Worm (Caenorhabditis elegans): ENCODE results near the gene tin-9.2.

The tin-9.2 gene

ce11 chrIV:13110876-13111275 lies 12.1 kb downstream of the tin-9.2 start:
- TF ChIP-seq unc-62 (GFP tag; optimal IDR thresholded peaks at IDR 0.05), result no peak

- no peak for TF ChIP-seq unc-62 (GFP tag; optimal IDR thresholded peaks at IDR 0.05)
These were observed 14.2 kb downstream of the tin-9.2 start, which contains the start of gene best-2 for ce11 chrIV:13112982-13113381. Gene best-2 (minus strand): TSS chrIV:13113082.

ce11 chrIV:13116679-13117078 lies 17.9 kb downstream of the tin-9.2 start:
- no peak for TF ChIP-seq unc-62 (GFP tag; optimal IDR thresholded peaks at IDR 0.05)

ce11 chrIV:13118794-13119193 lies 20.0 kb downstream of the tin-9.2 start, which contains the start of gene unc-30:
Gene unc-30 (plus strand): TSS chrIV:13118977.
- no peak for TF ChIP-seq unc-62 (GFP tag; optimal IDR thresholded peaks at IDR 0.05)

ce11 chrIV:13121396-13121795 lies 22.6 kb downstream of the tin-9.2 start:
- TF ChIP-seq unc-62 (GFP tag; optimal IDR thresholded peaks at IDR 0.05), result no peak

- TF ChIP-seq unc-62 (GFP tag; optimal IDR thresholded peaks at IDR 0.05), result no peak
These were observed 27.2 kb downstream of the tin-9.2 start for ce11 chrIV:13125999-13126398.

ce11 chrIV:13127720-13128119 lies 28.9 kb downstream of the tin-9.2 start:
- no peak for TF ChIP-seq unc-62 (GFP tag; optimal IDR thresholded peaks at IDR 0.05)

ce11 chrIV:13142254-13142653 lies 43.5 kb downstream of the tin-9.2 start, which contains the start of gene spe-43:
Gene spe-43 (minus strand): TSS chrIV:13142354.
- no peak for TF ChIP-seq unc-62 (GFP tag; optimal IDR thresholded peaks at IDR 0.05)

ce11 chrIV:13149276-13149675 lies 50.5 kb downstream of the tin-9.2 start, which contains the start of gene nlp-79:
Gene nlp-79 (plus strand): TSS chrIV:13149576.
- no peak for TF ChIP-seq unc-62 (GFP tag; optimal IDR thresholded peaks at IDR 0.05)
